Worm (Caenorhabditis elegans) whole organism, midembryonic: ENCODE results near the gene dot-1.2.

Source experiments
- flt-1 ChIP-seq: fragments of 200-800 bp; sonication (Bioruptor generic); IDR thresholded peaks from 2 replicates; pipeline ENCODE4 v1.3.6; 2022; ENCODE audit warnings: missing genetic modification characterization, missing compliant biosample characterization
- med-1 ChIP-seq: sonication (generic microtip); optimal IDR thresholded peaks from 2 replicates; lab custom pipeline; 2017; ENCODE audit warnings: missing genetic modification characterization, mild to moderate bottlenecking, missing compliant biosample characterization, antibody characterized with exemption, missing genetic modification reagents; ENCODE audit not compliant: insufficient read depth
- ref-1 ChIP-seq: fragments of 200-800 bp; sonication (Bioruptor generic); conservative IDR thresholded peaks from 2 replicates; pipeline ENCODE4 v1.3.6; 2022; ENCODE audit warnings: missing genetic modification reagents, missing genetic modification characterization, missing compliant biosample characterization
- tab-1 ChIP-seq: fragments of 200-800 bp; sonication (Bioruptor generic); IDR thresholded peaks from 2 replicates; pipeline ENCODE4 v1.3.6; 2022; ENCODE audit warnings: missing genetic modification characterization, missing compliant biosample characterization
- ztf-23 ChIP-seq: fragments of 200-800 bp; sonication (Bioruptor generic); IDR thresholded peaks from 2 replicates; pipeline ENCODE4 v1.3.6; 2022; ENCODE audit warnings: missing genetic modification reagents, missing genetic modification characterization, missing compliant biosample characterization
- ztf-29 ChIP-seq: fragments of 200-800 bp; sonication (Bioruptor generic); IDR thresholded peaks from 2 replicates; pipeline ENCODE4 v1.3.6; 2022; ENCODE audit warnings: missing genetic modification reagents, missing genetic modification characterization, missing compliant biosample characterization

DNA sequence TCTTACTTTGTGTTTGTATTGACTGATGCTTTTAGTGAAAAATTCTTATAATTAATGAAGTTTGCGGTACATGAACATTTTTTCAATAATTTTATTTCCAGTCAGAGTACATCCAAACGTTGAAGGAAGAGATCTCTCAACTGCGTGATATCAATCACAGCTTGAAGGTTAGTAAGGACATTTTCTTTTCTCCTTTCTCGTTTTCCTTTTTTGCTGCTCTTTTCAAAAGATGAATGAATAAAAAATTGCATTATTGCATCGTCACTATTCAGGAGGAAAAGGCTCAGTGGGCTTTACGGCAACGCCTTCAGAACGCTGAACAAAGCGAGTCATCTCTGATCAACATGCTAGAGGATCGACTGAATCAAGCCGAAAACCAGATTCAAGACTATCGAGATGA lies 42.3 kb downstream of the dot-1.2 start:
- TF ChIP-seq ref-1 (GFP tag; lab: Robert Waterston, UW) (no peak), ztf-23 (no peak), med-1 (no peak), flt-1 (GFP tag; lab: Robert Waterston, UW) (no peak), tab-1 (no peak), ztf-29 (GFP tag; lab: Robert Waterston, UW) (no peak)
